Worm (Caenorhabditis elegans): ENCODE measurements around the gene B0563.5.

Gene B0563.5

ce11 chrX:9107866-9108265, 38.1 kb upstream of the B0563.5 start:
- TF ChIP-seq Y48G9A.11 (GFP tag; IDR thresholded peaks at IDR 0.05) (no peak), unc-62 (GFP tag; optimal IDR thresholded peaks at IDR 0.05 in 1 of 2) (peak in 1 of 2 experiments; percentile 98), unc-62 (tag; optimal IDR thresholded peaks at IDR 0.05) (no peak)

- no peak for TF ChIP-seq Y5F2A.4 (GFP tag; optimal IDR thresholded peaks at IDR 0.05)
- no peak for TF ChIP-seq zip-11 (GFP tag; IDR thresholded peaks at IDR 0.05)
- TF ChIP-seq spr-3 (GFP tag; optimal IDR thresholded peaks at IDR 0.05), result no peak
- no peak for TF ChIP-seq Y75B8A.6 (GFP tag; IDR thresholded peaks at IDR 0.05)
- TF ChIP-seq ceh-32 (tag; optimal IDR thresholded peaks at IDR 0.05; ENCODE audit: poor library complexity), result no peak
- no peak for TF ChIP-seq duxl-1 (tag; optimal IDR thresholded peaks at IDR 0.05; ENCODE audit: poor library complexity)
- TF ChIP-seq zfp-2 (tag; optimal IDR thresholded peaks at IDR 0.05), result no peak
- TF ChIP-seq nhr-111 (GFP tag; optimal IDR thresholded peaks at IDR 0.05), result no peak
- no peak for TF ChIP-seq nhr-76 (tag; optimal IDR thresholded peaks at IDR 0.05)
- no peak for TF ChIP-seq fos-1 (tag; optimal IDR thresholded peaks at IDR 0.05)
- no peak for TF ChIP-seq set-16 (GFP tag; IDR thresholded peaks at IDR 0.05)
- TF ChIP-seq R02D3.7 (tag; optimal IDR thresholded peaks at IDR 0.05), result no peak
- TF ChIP-seq nhr-25 (tag; optimal IDR thresholded peaks at IDR 0.05; ENCODE audit: borderline replicate concordance, insufficient read depth), result no peak
- no peak for TF ChIP-seq attf-4 (tag; optimal IDR thresholded peaks at IDR 0.05)
- TF ChIP-seq daf-12 (tag; optimal IDR thresholded peaks at IDR 0.05), result no peak
- no peak for TF ChIP-seq Y48G9A.11 (GFP tag; IDR thresholded peaks at IDR 0.05)
- no peak for TF ChIP-seq lim-7 (GFP tag; IDR thresholded peaks at IDR 0.05)
- no peak for TF ChIP-seq cey-2 (tag; optimal IDR thresholded peaks at IDR 0.05; ENCODE audit: borderline replicate concordance, insufficient read depth)
- no peak for TF ChIP-seq lin-13 (GFP tag; optimal IDR thresholded peaks at IDR 0.05)
- TF ChIP-seq nhr-42 (GFP tag; IDR thresholded peaks at IDR 0.05), result no peak
Observed at ce11 chrX:9111585-9111984, 34.4 kb upstream of the B0563.5 start.

- TF ChIP-seq nhr-6 (tag; optimal IDR thresholded peaks at IDR 0.05) (peak; percentile 64), set-16 (GFP tag; IDR thresholded peaks at IDR 0.05) (peak; percentile 53), hmg-1.1 (GFP tag; IDR thresholded peaks at IDR 0.05) (peak; percentile 72), php-3 (GFP tag; IDR thresholded peaks at IDR 0.05) (no peak), dpl-1 (GFP tag; optimal IDR thresholded peaks at IDR 0.05) (peak; percentile 64), fkh-10 (GFP tag; optimal IDR thresholded peaks at IDR 0.05) (peak; percentile 64), F10B5.3 (tag; optimal IDR thresholded peaks at IDR 0.05) (peak; percentile 21), mes-2 (tag; optimal IDR thresholded peaks at IDR 0.05; ENCODE audit: poor library complexity, severe bottlenecking) (peak; percentile 88), skn-1 (tag; optimal IDR thresholded peaks at IDR 0.05) (no peak), rbr-2 (tag; optimal IDR thresholded peaks at IDR 0.05) (peak; percentile 42), dve-1 (tag; optimal IDR thresholded peaks at IDR 0.05; ENCODE audit: insufficient read depth) (peak; percentile 38), madf-5 (GFP tag; IDR thresholded peaks at IDR 0.05) (no peak), mep-1 (tag; optimal IDR thresholded peaks at IDR 0.05) (peak; percentile 45), zfp-2 (tag; optimal IDR thresholded peaks at IDR 0.05) (no peak), pha-4 (GFP tag; IDR thresholded peaks at IDR 0.05) (0 out of 2 replicates have a peak, but pooled peaks have one; percentile 13), pha-4 (tag; optimal IDR thresholded peaks at IDR 0.05) (no peak), daf-16 (GFP tag; optimal IDR thresholded peaks at IDR 0.05) (no peak), daf-16 (tag; optimal IDR thresholded peaks at IDR 0.05) (peak; percentile 42), hlh-11 (tag; optimal IDR thresholded peaks at IDR 0.05) (peak; percentile 13), dmd-6 (GFP tag; IDR thresholded peaks at IDR 0.05) (peak; percentile 14; the same call in 1 of the 2 replicates), aha-1 (tag) (peak; percentile 58), mxl-3 (GFP tag; optimal IDR thresholded peaks at IDR 0.05) (peak; percentile 23), hif-1 (tag; optimal IDR thresholded peaks at IDR 0.05) (peak in 1 of 2 experiments; percentile 51)
Observed at ce11 chrX:9113829-9114228, 32.1 kb upstream of the B0563.5 start, which contains the start of gene C25A11.2. Gene C25A11.2, plus strand, starts transcription at chrX:9114066.

Data from whole organism, L4 larva.